Worm (Caenorhabditis elegans): ENCODE results near the gene nhr-145.

nhr-145 gene

ce11 chrV:19059873-19060272 lies 27.6 kb upstream of the nhr-145 start, which contains the start of gene twk-46:
TSS of gene twk-46 (plus strand) at chrV:19060173.
- TF ChIP-seq ceh-28 (tag; optimal IDR thresholded peaks at IDR 0.05) (no peak), zip-2 (tag; optimal IDR thresholded peaks at IDR 0.05) (no peak), F26F4.8 (GFP tag; conservative IDR thresholded peaks at IDR 0.05) (no peak), nhr-111 (GFP tag; optimal IDR thresholded peaks at IDR 0.05) (no peak), F49E8.2 (tag; optimal IDR thresholded peaks at IDR 0.05; ENCODE audit: borderline replicate concordance) (no peak), tra-1 (GFP tag; IDR thresholded peaks at IDR 0.05) (no peak), F37D6.2 (tag; optimal IDR thresholded peaks at IDR 0.05) (no peak), madf-5 (GFP tag; IDR thresholded peaks at IDR 0.05) (no peak), set-16 (GFP tag; IDR thresholded peaks at IDR 0.05) (no peak), fos-1 (tag; optimal IDR thresholded peaks at IDR 0.05) (no peak), Y75B8A.6 (GFP tag; IDR thresholded peaks at IDR 0.05) (no peak)

ce11 chrV:19063326-19063725 lies 24.2 kb upstream of the nhr-145 start:
- TF ChIP-seq ceh-28 (tag; optimal IDR thresholded peaks at IDR 0.05) (peak; percentile 77), lin-15B (tag; optimal IDR thresholded peaks at IDR 0.05) (no peak)

ce11 chrV:19065945-19066344 lies 21.6 kb upstream of the nhr-145 start:
- TF ChIP-seq ceh-28 (tag; optimal IDR thresholded peaks at IDR 0.05) = peak; percentile 21

ce11 chrV:19068888-19069287 lies 18.6 kb upstream of the nhr-145 start:
- TF ChIP-seq ctbp-1 (GFP tag; IDR thresholded peaks at IDR 0.05) (no peak), ceh-28 (tag; optimal IDR thresholded peaks at IDR 0.05) (peak; percentile 59)

ce11 chrV:19073169-19073568 lies 14.4 kb upstream of the nhr-145 start:
- TF ChIP-seq rbr-2 (tag; optimal IDR thresholded peaks at IDR 0.05) (no peak), zag-1 (tag; optimal IDR thresholded peaks at IDR 0.05) (no peak), ceh-28 (tag; optimal IDR thresholded peaks at IDR 0.05) (peak; percentile 66), daf-8 (GFP tag; IDR thresholded peaks at IDR 0.05) (no peak)

ce11 chrV:19076141-19076656 lies 11.3 kb upstream of the nhr-145 start:
- TF ChIP-seq ceh-28 (tag; optimal IDR thresholded peaks at IDR 0.05) = peak; percentile 55

- TF ChIP-seq ceh-28 (tag; optimal IDR thresholded peaks at IDR 0.05) = peak; percentile 68
- TF ChIP-seq daf-8 (GFP tag; IDR thresholded peaks at IDR 0.05) = no peak
Observed at ce11 chrV:19076835-19077234, 10.7 kb upstream of the nhr-145 start.

- TF ChIP-seq D1046.2 (GFP tag; IDR thresholded peaks at IDR 0.05) = no peak
- no peak for TF ChIP-seq daf-19 (GFP tag; conservative IDR thresholded peaks at IDR 0.05)
- no peak for TF ChIP-seq fos-1 (tag; optimal IDR thresholded peaks at IDR 0.05)
- no peak for TF ChIP-seq aly-2 (tag; optimal IDR thresholded peaks at IDR 0.05)
- no peak for TF ChIP-seq daf-8 (GFP tag; IDR thresholded peaks at IDR 0.05)
- TF ChIP-seq lin-1 (GFP tag; IDR thresholded peaks at IDR 0.05) = no peak
- peak in 1 of 2 experiments; percentile 22 for TF ChIP-seq unc-62 (GFP tag; optimal IDR thresholded peaks at IDR 0.05 in 1 of 2)
- TF ChIP-seq unc-62 (tag; optimal IDR thresholded peaks at IDR 0.05) = no peak
- peak; percentile 10 for TF ChIP-seq hlh-30 (tag; optimal IDR thresholded peaks at IDR 0.05; ENCODE audit: insufficient read depth)
- TF ChIP-seq egl-43 (GFP tag; IDR thresholded peaks at IDR 0.05) = no peak
- peak; percentile 6 for TF ChIP-seq hlh-11 (tag; optimal IDR thresholded peaks at IDR 0.05)
- no peak for TF ChIP-seq T26A8.4 (GFP tag; IDR thresholded peaks at IDR 0.05)
- TF ChIP-seq sdz-12 (GFP tag; optimal IDR thresholded peaks at IDR 0.05) = no peak
- no peak for TF ChIP-seq Y75B8A.6 (GFP tag; IDR thresholded peaks at IDR 0.05)
- TF ChIP-seq nhr-25 (tag; optimal IDR thresholded peaks at IDR 0.05; ENCODE audit: borderline replicate concordance, insufficient read depth) = no peak
- no peak for TF ChIP-seq vab-7 (GFP tag; IDR thresholded peaks at IDR 0.05)
- TF ChIP-seq tag-97 (GFP tag; IDR thresholded peaks at IDR 0.05) = no peak
- no peak for TF ChIP-seq duxl-1 (tag; optimal IDR thresholded peaks at IDR 0.05; ENCODE audit: poor library complexity)
- TF ChIP-seq ztf-11 (tag; optimal IDR thresholded peaks at IDR 0.05) = no peak
- no peak for TF ChIP-seq nhr-11 (tag; optimal IDR thresholded peaks at IDR 0.05)
- no peak for TF ChIP-seq Y105C5A.15 (GFP tag; IDR thresholded peaks at IDR 0.05)
- no peak for TF ChIP-seq ceh-44 (GFP tag; IDR thresholded peaks at IDR 0.05)
- TF ChIP-seq nhr-48 (tag; optimal IDR thresholded peaks at IDR 0.05) = no peak
- 0 out of 2 replicates have a peak, but pooled peaks have one; percentile 27 for TF ChIP-seq hmg-1.1 (GFP tag; IDR thresholded peaks at IDR 0.05)
- 0 out of 2 replicates have a peak, but pooled peaks have one; percentile 6 for TF ChIP-seq set-16 (GFP tag; IDR thresholded peaks at IDR 0.05)
Observed at ce11 chrV:19082541-19082940, 5.0 kb upstream of the nhr-145 start, which contains the start of gene nhr-95. TSS of gene nhr-95 (minus strand) at chrV:19082641.

Data from whole organism, L4 larva.